Worm (Caenorhabditis elegans): Measurements from ENCODE around the gene atg-9.

DNA sequence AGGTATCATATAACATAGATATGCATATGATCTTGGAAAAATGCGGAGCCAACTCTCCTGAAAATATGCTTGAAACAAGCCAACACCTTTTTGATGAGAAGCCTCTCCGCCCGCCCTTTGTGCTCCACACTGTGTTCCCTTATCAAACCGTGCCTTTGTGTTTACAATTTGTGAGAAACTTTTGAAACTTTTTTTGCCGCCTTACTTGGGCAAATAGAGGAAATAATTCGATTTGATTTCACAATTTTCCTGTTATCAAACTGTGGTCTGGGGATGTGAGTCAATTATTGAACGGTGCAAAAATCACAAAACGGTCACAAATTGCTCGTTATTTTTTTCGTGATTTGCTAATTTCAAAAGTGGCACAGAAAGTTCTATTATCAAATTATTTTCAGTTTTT is 16.6 kb upstream of the atg-9 start:
- TF ChIP-seq ama-1 (optimal IDR thresholded peaks at IDR 0.05) (no peak), scrt-1 (GFP tag; IDR thresholded peaks at IDR 0.05) (no peak), ets-7 (tag; optimal IDR thresholded peaks at IDR 0.05) (no peak), tbx-11 (GFP tag; IDR thresholded peaks at IDR 0.05) (no peak), pes-1 (GFP tag; IDR thresholded peaks at IDR 0.05) (no peak)

Data from whole organism, early embryonic.